Worm (Caenorhabditis elegans): ENCODE measurements around the gene ulp-4.
A peak's percentile ranks its signal among the peaks of the same experiment; 100 is the strongest.

ulp-4 gene

DNA sequence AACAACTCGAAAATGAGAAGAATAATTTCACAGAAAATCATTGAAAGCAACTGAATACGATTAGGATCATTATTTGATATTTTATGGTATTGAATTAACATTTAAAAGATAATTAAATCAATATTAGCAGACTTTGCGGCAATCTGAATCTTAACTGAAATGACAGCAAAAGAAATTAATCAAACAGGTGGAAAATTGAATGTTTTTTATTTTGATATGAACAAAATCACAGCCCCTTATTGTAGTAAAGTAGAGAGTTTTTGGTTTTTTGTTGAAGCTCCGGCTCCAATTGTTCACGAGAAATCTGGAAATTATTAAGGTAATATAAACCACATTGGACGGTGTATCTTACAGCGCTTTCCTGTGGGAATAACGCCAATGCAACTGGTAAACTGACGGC, 27.7 kb upstream of the ulp-4 start, which contains the start of gene sre-2:
sre-2 (minus strand) TSS at position 101 of the 400 bp plus-strand sequence.
- TF ChIP-seq flh-1 (GFP tag; optimal IDR thresholded peaks at IDR 0.05) (no peak), pha-4 (tag; optimal IDR thresholded peaks at IDR 0.05) (no peak)

DNA sequence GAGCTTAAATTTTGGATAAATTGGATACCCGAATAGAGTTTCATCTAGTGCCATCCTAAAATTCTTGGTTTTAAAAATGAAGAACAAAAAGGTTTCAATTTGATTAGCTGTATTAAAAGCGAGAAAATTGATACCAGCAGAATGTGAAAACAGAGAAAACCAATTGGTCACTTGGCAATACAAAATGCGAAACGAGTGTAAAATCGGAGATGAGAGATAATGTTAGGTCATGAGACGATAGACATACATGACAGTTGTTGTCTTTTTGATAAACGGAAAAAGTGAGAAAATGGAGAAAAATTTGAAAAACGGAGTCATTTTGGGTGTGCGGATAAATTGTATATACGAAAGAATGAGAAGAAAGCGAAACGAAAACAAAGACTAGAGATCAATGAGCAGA, 24.8 kb upstream of the ulp-4 start, which contains the start of gene sfxn-5:
sfxn-5 (minus strand) TSS at position 55 of the 400 bp plus-strand sequence.
- TF ChIP-seq nhr-2 (tag; optimal IDR thresholded peaks at IDR 0.05) (no peak), pha-4 (tag; optimal IDR thresholded peaks at IDR 0.05) (no peak), blmp-1 (tag; optimal IDR thresholded peaks at IDR 0.05) (no peak), zip-8 (tag; optimal IDR thresholded peaks at IDR 0.05) (no peak), unc-120 (tag; optimal IDR thresholded peaks at IDR 0.05; ENCODE audit: poor library complexity, severe bottlenecking) (peak; percentile 84), mls-2 (tag; optimal IDR thresholded peaks at IDR 0.05) (no peak), unc-62 (GFP tag; optimal IDR thresholded peaks at IDR 0.05) (peak; percentile 4), ceh-43 (GFP tag; optimal IDR thresholded peaks at IDR 0.05) (no peak), ces-1 (GFP tag; optimal IDR thresholded peaks at IDR 0.05) (no peak), mab-5 (tag; optimal IDR thresholded peaks at IDR 0.05) (no peak), lin-13 (tag; optimal IDR thresholded peaks at IDR 0.05) (no peak), ztf-11 (tag; optimal IDR thresholded peaks at IDR 0.05) (no peak), hlh-1 (tag; optimal IDR thresholded peaks at IDR 0.05) (peak; percentile 91), ceh-83 (GFP tag; optimal IDR thresholded peaks at IDR 0.05) (no peak), bed-3 (GFP tag; optimal IDR thresholded peaks at IDR 0.05) (no peak)

DNA sequence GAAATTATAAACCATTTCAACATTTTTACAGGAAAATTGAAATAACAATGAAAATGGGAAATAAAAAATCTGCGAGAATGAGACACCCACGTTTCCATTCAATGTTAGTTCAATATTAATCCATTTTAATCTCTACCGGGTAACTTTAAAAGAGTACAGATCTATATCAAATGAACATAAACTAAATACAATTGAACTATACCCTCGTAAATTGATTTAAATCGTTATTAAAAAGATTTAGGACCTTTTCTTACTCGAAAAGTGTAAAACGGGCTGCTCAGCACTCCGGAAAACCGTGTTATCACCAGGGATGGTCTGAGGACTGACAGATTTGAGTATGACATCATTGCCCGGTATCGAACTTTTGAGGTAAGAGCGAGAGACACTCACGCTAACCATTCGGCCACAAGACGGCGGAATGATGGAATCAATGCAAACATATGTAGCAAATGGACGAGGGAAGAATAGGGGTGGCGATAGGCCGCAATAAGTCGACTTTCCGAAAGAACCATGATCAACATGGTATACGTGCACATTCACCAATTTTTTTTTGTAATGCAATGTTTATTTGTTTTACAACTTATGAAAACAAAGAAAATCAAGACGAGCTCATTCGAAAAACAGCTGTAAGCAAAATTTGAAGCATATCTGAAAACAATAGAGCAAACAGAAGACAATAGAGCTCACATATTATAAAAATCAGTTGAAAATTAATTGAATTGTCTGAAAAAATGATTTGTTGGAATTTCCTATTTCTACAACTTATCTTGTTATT, 22.7 kb upstream of the ulp-4 start, which contains the start of the genes chst-1 and C41C4.9:
chst-1 (minus strand) TSS at position 51 of the 775 bp plus-strand sequence.
C41C4.9 (plus strand) TSS at position 725 of the 775 bp plus-strand sequence.
- TF ChIP-seq nhr-2 (tag; optimal IDR thresholded peaks at IDR 0.05): no peak
- peak; percentile 80 for TF ChIP-seq pha-4 (tag; optimal IDR thresholded peaks at IDR 0.05)
- peak; percentile 97 for TF ChIP-seq lin-32 (GFP tag; optimal IDR thresholded peaks at IDR 0.05)
- TF ChIP-seq lsy-2 (tag; optimal IDR thresholded peaks at IDR 0.05): peak; percentile 16
- peak; percentile 73 for TF ChIP-seq elt-3 (tag; optimal IDR thresholded peaks at IDR 0.05)
- peak; percentile 63 for TF ChIP-seq mep-1 (tag; optimal IDR thresholded peaks at IDR 0.05)
- peak; percentile 96 for TF ChIP-seq ceh-83 (GFP tag; optimal IDR thresholded peaks at IDR 0.05)
- TF ChIP-seq blmp-1 (tag; optimal IDR thresholded peaks at IDR 0.05): no peak
- peak; percentile 87 for TF ChIP-seq flh-1 (GFP tag; optimal IDR thresholded peaks at IDR 0.05)
- TF ChIP-seq sem-2 (GFP tag; optimal IDR thresholded peaks at IDR 0.05): peak; percentile 88
- TF ChIP-seq drap-1 (GFP tag; optimal IDR thresholded peaks at IDR 0.05): peak; percentile 97
- no peak for TF ChIP-seq ces-1 (GFP tag; optimal IDR thresholded peaks at IDR 0.05)
- no peak for TF ChIP-seq nhr-237 (tag; optimal IDR thresholded peaks at IDR 0.05)
- peak; percentile 35 for TF ChIP-seq nhr-28 (tag; optimal IDR thresholded peaks at IDR 0.05)
- peak; percentile 29 for TF ChIP-seq lin-13 (tag; optimal IDR thresholded peaks at IDR 0.05)
- no peak for TF ChIP-seq nhr-12 (tag; optimal IDR thresholded peaks at IDR 0.05)
- peak; percentile 95 for TF ChIP-seq unc-120 (tag; optimal IDR thresholded peaks at IDR 0.05; ENCODE audit: poor library complexity, severe bottlenecking)
- TF ChIP-seq sptf-1 (tag; optimal IDR thresholded peaks at IDR 0.05): peak; percentile 97
- no peak for TF ChIP-seq ceh-39 (tag; optimal IDR thresholded peaks at IDR 0.05)
- peak; percentile 31 for TF ChIP-seq ztf-11 (tag; optimal IDR thresholded peaks at IDR 0.05)
- TF ChIP-seq nhr-76 (tag; optimal IDR thresholded peaks at IDR 0.05): no peak
- TF ChIP-seq ceh-43 (GFP tag; optimal IDR thresholded peaks at IDR 0.05): peak; percentile 90
- TF ChIP-seq ham-2 (GFP tag; optimal IDR thresholded peaks at IDR 0.05): peak; percentile 90
- TF ChIP-seq mls-2 (tag; optimal IDR thresholded peaks at IDR 0.05): peak; percentile 97
- peak; percentile 80 for TF ChIP-seq unc-62 (GFP tag; optimal IDR thresholded peaks at IDR 0.05)
- TF ChIP-seq elt-1 (tag; optimal IDR thresholded peaks at IDR 0.05; ENCODE audit: borderline replicate concordance, insufficient read depth): no peak
- TF ChIP-seq snpc-4 (tag; optimal IDR thresholded peaks at IDR 0.05): no peak
- peak; percentile 97 for TF ChIP-seq cnd-1 (tag; optimal IDR thresholded peaks at IDR 0.05)
- TF ChIP-seq tbx-8 (GFP tag; optimal IDR thresholded peaks at IDR 0.05): peak; percentile 90
- TF ChIP-seq mab-5 (tag; optimal IDR thresholded peaks at IDR 0.05): no peak
- TF ChIP-seq hlh-1 (tag; optimal IDR thresholded peaks at IDR 0.05): peak; percentile 66
- TF ChIP-seq bed-3 (GFP tag; optimal IDR thresholded peaks at IDR 0.05): peak; percentile 91
- no peak for TF ChIP-seq zip-8 (tag; optimal IDR thresholded peaks at IDR 0.05)
- TF ChIP-seq M03D4.4 (tag; optimal IDR thresholded peaks at IDR 0.05): peak; percentile 94
- peak; percentile 54 for TF ChIP-seq unc-39 (tag; optimal IDR thresholded peaks at IDR 0.05)

All from whole organism, mixed stage, embryonic.